Worm (Caenorhabditis elegans) whole organism, L3 larva: ENCODE measurements around the gene D1054.5.

Source experiments
- ama-1 ChIP-seq: fragments of 150-350 bp; optimal IDR thresholded peaks from 2 replicates; lab custom pipeline; 2018
- nhr-237 ChIP-seq: fragments of 150-350 bp; optimal IDR thresholded peaks from 2 replicates; lab custom pipeline; 2014; ENCODE audit warnings: missing biosample characterization, missing genetic modification characterization
- nhr-28 ChIP-seq: fragments of 150-350 bp; optimal IDR thresholded peaks from 2 replicates; lab custom pipeline; 2014; ENCODE audit warnings: missing biosample characterization, missing genetic modification characterization
- skn-1 ChIP-seq: fragments of 150-350 bp; optimal IDR thresholded peaks from 2 replicates; lab custom pipeline; 2014; ENCODE audit warnings: missing biosample characterization, missing genetic modification characterization
- snpc-4 ChIP-seq: fragments of 150-350 bp; optimal IDR thresholded peaks from 2 replicates; lab custom pipeline; 2014; ENCODE audit warnings: missing biosample characterization, missing genetic modification characterization
- zag-1 ChIP-seq: fragments of 150-350 bp; optimal IDR thresholded peaks from 2 replicates; lab custom pipeline; 2014; ENCODE audit warnings: missing biosample characterization, missing genetic modification characterization

- no peak for TF ChIP-seq zag-1 (tag; lab: Kevin White, UChicago)
- no peak for TF ChIP-seq nhr-237
- no peak for TF ChIP-seq skn-1 (tag; lab: Kevin White, UChicago)
- no peak for TF ChIP-seq ama-1 (lab: Kevin White, UChicago)
- TF ChIP-seq nhr-28 (tag; lab: Kevin White, UChicago) = no peak
- no peak for TF ChIP-seq snpc-4 (tag; lab: Kevin White, UChicago)
Observed at ce11 chrV:10814333-10814732, 38.0 kb upstream of the D1054.5 start.
